Fruit fly (Drosophila melanogaster) whole organism, embryonic: ENCODE measurements around the gene CG9702.
A peak's percentile ranks its signal among the peaks of the same experiment; 100 is the strongest.

Experiments used
- Bgb ChIP-seq: fragments of 200-800 bp; sonication (Bioruptor generic); IDR thresholded peaks from 2 replicates; pipeline ENCODE4 v1.3.6; 2022; ENCODE audit warnings: missing biosample characterization, missing genetic modification characterization; ENCODE audit not compliant: partially characterized antibody
- CG10366 ChIP-seq: fragments of 200-800 bp; sonication (Bioruptor generic); IDR thresholded peaks from 2 replicates; pipeline ENCODE4 v1.3.6; 2022; ENCODE audit warnings: missing biosample characterization, missing genetic modification characterization
- CG11247 ChIP-seq: fragments of 200-800 bp; sonication (Bioruptor generic); IDR thresholded peaks from 2 replicates; pipeline ENCODE4 v1.3.6; 2022; ENCODE audit warnings: missing biosample characterization, missing genetic modification characterization
- CG12219 ChIP-seq: fragments of 200-800 bp; sonication (Bioruptor generic); optimal IDR thresholded peaks from 3 replicates; lab custom pipeline; 2018; ENCODE audit warnings: missing biosample characterization, mild to moderate bottlenecking, missing genetic modification characterization
- CG17186 ChIP-seq: fragments of 200-800 bp; sonication (Bioruptor generic); optimal IDR thresholded peaks from 3 replicates; lab custom pipeline; 2017; ENCODE audit warnings: missing biosample characterization, missing genetic modification reagents, missing genetic modification characterization
- CG17612 ChIP-seq: fragments of 200-800 bp; sonication (Bioruptor generic); IDR thresholded peaks from 2 replicates; pipeline ENCODE4 v1.3.6; 2022; ENCODE audit warnings: missing biosample characterization, missing genetic modification characterization
- CG18599 ChIP-seq: fragments of 200-800 bp; sonication (Bioruptor generic); optimal IDR thresholded peaks from 3 replicates; lab custom pipeline; 2017; ENCODE audit warnings: missing biosample characterization, missing genetic modification characterization, mild to moderate bottlenecking, moderate library complexity, missing genetic modification reagents
- CG2129 ChIP-seq: fragments of 200-800 bp; sonication (Bioruptor generic); IDR thresholded peaks from 2 replicates; pipeline ENCODE4 v1.3.6; 2022; ENCODE audit warnings: missing biosample characterization, missing genetic modification characterization; ENCODE audit not compliant: partially characterized antibody
- CG2199 ChIP-seq: fragments of 200-800 bp; sonication (Bioruptor generic); IDR thresholded peaks from 3 replicates; pipeline ENCODE4 v1.3.6; 2022; ENCODE audit warnings: missing biosample characterization, missing genetic modification characterization
- CG30431 ChIP-seq: fragments of 200-800 bp; sonication (Bioruptor generic); optimal IDR thresholded peaks from 2 replicates; lab custom pipeline; 2017; ENCODE audit warnings: missing biosample characterization, missing genetic modification characterization
- CG31388 ChIP-seq: fragments of 200-800 bp; sonication (Bioruptor generic); optimal IDR thresholded peaks from 2 replicates; lab custom pipeline; 2016; ENCODE audit warnings: missing biosample characterization, missing genetic modification characterization
- CG31441 ChIP-seq: fragments of 200-800 bp; sonication (Bioruptor generic); IDR thresholded peaks from 2 replicates; pipeline ENCODE4 v1.3.6; 2022; ENCODE audit warnings: missing biosample characterization, missing genetic modification characterization
- CG32767 ChIP-seq: fragments of 200-800 bp; sonication (Bioruptor generic); IDR thresholded peaks from 2 replicates; pipeline ENCODE4 v1.3.6; 2022; ENCODE audit warnings: missing biosample characterization, missing genetic modification characterization
- CG4282 ChIP-seq: fragments of 200-800 bp; sonication (Bioruptor generic); optimal IDR thresholded peaks from 2 replicates; lab custom pipeline; 2016; ENCODE audit warnings: missing biosample characterization, missing genetic modification characterization
- CG43689 ChIP-seq: fragments of 200-800 bp; sonication (Bioruptor generic); IDR thresholded peaks from 2 replicates; pipeline ENCODE4 v1.3.6; 2022; ENCODE audit warnings: missing biosample characterization, missing genetic modification characterization
- CG6683 ChIP-seq: fragments of 200-800 bp; sonication (Bioruptor generic); optimal IDR thresholded peaks from 2 replicates; lab custom pipeline; 2017; ENCODE audit warnings: missing biosample characterization, mild to moderate bottlenecking, missing genetic modification characterization, missing genetic modification reagents
- CG7271 ChIP-seq: fragments of 200-800 bp; sonication (Bioruptor generic); optimal IDR thresholded peaks from 2 replicates; lab custom pipeline; 2018; ENCODE audit warnings: missing biosample characterization, mild to moderate bottlenecking, missing genetic modification characterization, moderate library complexity
- CG7372 ChIP-seq: fragments of 200-800 bp; sonication (Bioruptor generic); IDR thresholded peaks from 2 replicates; pipeline ENCODE4 v1.3.6; 2022; ENCODE audit warnings: missing biosample characterization, missing genetic modification characterization
- CG8281 ChIP-seq: fragments of 200-800 bp; sonication (Bioruptor generic); optimal IDR thresholded peaks from 2 replicates; lab custom pipeline; 2018; ENCODE audit warnings: missing biosample characterization, mild to moderate bottlenecking, missing genetic modification characterization, moderate library complexity
- CG9609 ChIP-seq: fragments of 200-800 bp; sonication (Bioruptor generic); optimal IDR thresholded peaks from 3 replicates; lab custom pipeline; 2016; ENCODE audit warnings: missing biosample characterization, missing genetic modification characterization
- D ChIP-seq, 2 experiments: fragments of 200-800 bp in 1 of 2; fragments of >200 bp in 1 of 2; sonication (Bioruptor generic) in 1 of 2; optimal IDR thresholded peaks; 2 replicates in 1 of 2; 3 replicates in 1 of 2; lab custom pipeline; 2017; ENCODE audit warnings: mild to moderate bottlenecking in 1 of 2, missing biosample characterization in 1 of 2, missing genetic modification characterization in 1 of 2, missing genetic modification reagents in 1 of 2
- Dek ChIP-seq: fragments of 200-800 bp; sonication (Bioruptor generic); optimal IDR thresholded peaks from 3 replicates; lab custom pipeline; 2019; ENCODE audit warnings: missing biosample characterization, mild to moderate bottlenecking, missing genetic modification characterization, moderate library complexity
- Dref ChIP-seq: fragments of 200-800 bp; sonication (Bioruptor generic); IDR thresholded peaks from 2 replicates; pipeline ENCODE4 v1.3.6; 2022; ENCODE audit warnings: missing biosample characterization, missing genetic modification characterization
- MBD-R2 ChIP-seq: fragments of 200-800 bp; sonication (Bioruptor generic); IDR thresholded peaks from 2 replicates; pipeline ENCODE4 v1.3.6; 2022; ENCODE audit warnings: missing biosample characterization, missing genetic modification characterization
- Med ChIP-seq: fragments of 200-800 bp; sonication (Bioruptor generic); peaks from one replicate; lab custom pipeline; 2016; ENCODE audit warnings: missing biosample characterization, missing genetic modification characterization, mild to moderate bottlenecking, inconsistent platforms, moderate library complexity
- Myb ChIP-seq: fragments of 200-800 bp; sonication (Bioruptor generic); optimal IDR thresholded peaks from 2 replicates; lab custom pipeline; 2016; ENCODE audit warnings: missing biosample characterization, missing genetic modification characterization
- NfI ChIP-seq: fragments of 200-800 bp; sonication (Bioruptor generic); optimal IDR thresholded peaks from 3 replicates; lab custom pipeline; 2018; ENCODE audit warnings: missing biosample characterization, mild to moderate bottlenecking, missing genetic modification characterization, moderate library complexity
- Rfx ChIP-seq: fragments of 200-800 bp; sonication (Bioruptor generic); IDR thresholded peaks from 2 replicates; pipeline ENCODE4 v1.3.6; 2022; ENCODE audit warnings: missing biosample characterization, missing genetic modification characterization
- Sry-β ChIP-seq: fragments of 200-800 bp; sonication (Bioruptor generic); optimal IDR thresholded peaks from 2 replicates; lab custom pipeline; 2018; ENCODE audit warnings: missing biosample characterization, mild to moderate bottlenecking, missing genetic modification characterization, moderate library complexity
- bbx ChIP-seq: fragments of 200-800 bp; sonication (Bioruptor generic); IDR thresholded peaks from 2 replicates; pipeline ENCODE4 v1.3.6; 2022; ENCODE audit warnings: missing biosample characterization, missing genetic modification characterization; ENCODE audit not compliant: partially characterized antibody
- bowl ChIP-seq: fragments of 200-800 bp; sonication (Bioruptor generic); IDR thresholded peaks from 2 replicates; pipeline ENCODE4 v1.3.6; 2022; ENCODE audit warnings: missing biosample characterization, missing genetic modification characterization
- chm ChIP-seq: fragments of 200-800 bp; sonication (Bioruptor generic); IDR thresholded peaks from 2 replicates; pipeline ENCODE4 v1.3.6; 2022; ENCODE audit warnings: missing biosample characterization, missing genetic modification characterization
- dati ChIP-seq: fragments of 200-800 bp; sonication (Bioruptor generic); IDR thresholded peaks from 2 replicates; pipeline ENCODE4 v1.3.6; 2022; ENCODE audit warnings: missing biosample characterization, missing genetic modification characterization
- disco-r ChIP-seq: fragments of 200-800 bp; sonication (Bioruptor generic); optimal IDR thresholded peaks from 2 replicates; lab custom pipeline; 2016; ENCODE audit warnings: missing biosample characterization, missing genetic modification characterization
- grn ChIP-seq: fragments of 200-800 bp; sonication (Bioruptor generic); optimal IDR thresholded peaks from 3 replicates; lab custom pipeline; 2017; ENCODE audit warnings: missing biosample characterization, missing genetic modification characterization
- kni ChIP-seq: fragments of 200-800 bp; sonication (Bioruptor generic); optimal IDR thresholded peaks from 3 replicates; lab custom pipeline; 2017; ENCODE audit warnings: mild to moderate bottlenecking, missing biosample characterization, missing genetic modification reagents, missing genetic modification characterization
- lbe ChIP-seq: fragments of 200-800 bp; sonication (Bioruptor generic); optimal IDR thresholded peaks from 2 replicates; lab custom pipeline; 2016; ENCODE audit warnings: missing biosample characterization, mild to moderate bottlenecking, missing genetic modification characterization
- nerfin-2 ChIP-seq: fragments of 200-800 bp; sonication (Bioruptor generic); IDR thresholded peaks from 2 replicates; pipeline ENCODE4 v1.3.6; 2022; ENCODE audit warnings: missing biosample characterization, missing genetic modification characterization; ENCODE audit not compliant: partially characterized antibody
- pros ChIP-seq: fragments of 200-800 bp; sonication (Bioruptor generic); optimal IDR thresholded peaks from 3 replicates; lab custom pipeline; 2019; ENCODE audit warnings: missing biosample characterization, mild to moderate bottlenecking, missing genetic modification characterization, moderate library complexity
- psq ChIP-seq: fragments of 200-800 bp; sonication (Bioruptor generic); optimal IDR thresholded peaks from 2 replicates; lab custom pipeline; 2017; ENCODE audit warnings: missing biosample characterization, missing genetic modification characterization
- ro ChIP-seq: fragments of 200-800 bp; sonication (Bioruptor generic); IDR thresholded peaks from 2 replicates; pipeline ENCODE4 v1.3.6; 2022; ENCODE audit warnings: missing biosample characterization, missing genetic modification characterization
- salm ChIP-seq: fragments of 200-800 bp; sonication (Bioruptor generic); optimal IDR thresholded peaks from 2 replicates; lab custom pipeline; 2018; ENCODE audit warnings: missing biosample characterization, mild to moderate bottlenecking, missing genetic modification characterization
- so ChIP-seq: fragments of 200-800 bp; sonication (Bioruptor generic); IDR thresholded peaks from 3 replicates; pipeline ENCODE4 v1.3.6; 2022; ENCODE audit warnings: missing biosample characterization, missing genetic modification characterization
- sqz ChIP-seq: fragments of 200-800 bp; sonication (Bioruptor generic); optimal IDR thresholded peaks from 3 replicates; lab custom pipeline; 2018; ENCODE audit warnings: missing biosample characterization, mild to moderate bottlenecking, missing genetic modification characterization
- tgo ChIP-seq: fragments of 200-800 bp; sonication (Bioruptor generic); IDR thresholded peaks from 3 replicates; pipeline ENCODE4 v1.3.6; 2022; ENCODE audit warnings: missing biosample characterization, missing genetic modification characterization
- tna ChIP-seq: fragments of 200-800 bp; sonication (Bioruptor generic); IDR thresholded peaks from 2 replicates; pipeline ENCODE4 v1.3.6; 2022; ENCODE audit warnings: missing biosample characterization, missing genetic modification characterization; ENCODE audit not compliant: partially characterized antibody
- zfh2 ChIP-seq: fragments of 200-800 bp; sonication (Bioruptor generic); optimal IDR thresholded peaks from 2 replicates; lab custom pipeline; 2016; ENCODE audit warnings: missing biosample characterization, missing genetic modification characterization

CG9702 gene

DNA sequence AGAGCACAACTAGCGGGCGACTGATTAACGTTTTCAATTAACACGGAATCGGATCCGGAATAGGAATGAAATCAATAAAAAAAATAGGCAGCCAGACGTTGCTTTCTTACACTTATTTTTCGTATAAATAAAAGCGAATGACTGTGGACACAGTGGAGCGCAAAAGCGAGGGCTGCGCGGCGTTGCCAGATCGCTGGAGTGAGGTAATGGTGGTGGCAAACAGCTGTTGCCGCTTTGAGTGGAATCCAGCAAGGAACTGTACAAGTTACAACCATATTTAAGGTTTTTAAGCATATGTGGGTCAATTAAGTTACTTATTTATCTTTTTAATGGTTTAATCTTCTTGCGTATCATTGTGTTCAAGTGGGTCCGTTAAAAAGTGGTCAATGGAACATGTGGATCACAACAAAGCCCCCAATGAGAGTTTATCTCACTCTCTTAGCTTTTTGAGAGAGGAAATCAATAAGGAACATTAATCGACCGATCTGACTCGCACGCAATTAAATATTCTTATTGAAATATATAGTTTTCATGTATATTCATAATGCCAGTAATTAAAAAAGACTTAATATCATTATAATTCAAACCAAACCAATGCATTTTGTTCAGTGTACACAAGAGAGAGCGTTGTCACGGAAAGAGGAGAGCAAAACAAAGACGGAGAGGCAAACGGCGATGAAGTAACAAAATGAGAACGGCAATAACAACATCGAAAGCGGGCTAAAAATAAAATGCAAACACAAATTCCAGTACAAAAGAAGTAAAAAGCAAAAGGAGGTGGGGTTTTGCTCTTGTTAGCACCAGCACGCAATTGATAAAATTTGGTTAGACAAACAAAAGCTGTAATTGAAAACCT, 21.2 kb downstream of the CG9702 start (continued):
- TF ChIP-seq CG32767 (GFP tag; lab: Robert Waterston, UW): peak; percentile 89
- no peak for TF ChIP-seq nerfin-2 (GFP tag; lab: Robert Waterston, UW)
- TF ChIP-seq ro (GFP tag; lab: Robert Waterston, UW): peak; percentile 73
- TF ChIP-seq pros (GFP tag; lab: Kevin White, UChicago): no peak
- TF ChIP-seq Dek (tag; lab: Kevin White, UChicago): peak; percentile 88
- no peak for TF ChIP-seq D (optimal IDR thresholded peaks at IDR 0.05; lab: Kevin White, UChicago)
- peak; percentile 88 for TF ChIP-seq D (GFP tag; optimal IDR thresholded peaks at IDR 0.05; lab: Kevin White, UChicago)
- peak; percentile 68; the same call in 1 of the 2 replicates for TF ChIP-seq MBD-R2
- TF ChIP-seq CG7271 (tag; lab: Kevin White, UChicago): peak; percentile 24
- TF ChIP-seq tna: no peak
- peak; percentile 89 for TF ChIP-seq NfI (GFP tag; lab: Kevin White, UChicago)
- peak; percentile 97 for TF ChIP-seq chm (GFP tag; lab: Robert Waterston, UW)
- TF ChIP-seq CG31388 (GFP tag; lab: Kevin White, UChicago): peak; percentile 88
- TF ChIP-seq disco-r (GFP tag; lab: Kevin White, UChicago): peak; percentile 76
- peak; percentile 83; the same call in 1 of the 3 replicates for TF ChIP-seq CG2199 (GFP tag; lab: Robert Waterston, UW)
- no peak for TF ChIP-seq Bgb
- peak; percentile 44 for TF ChIP-seq sqz (GFP tag; lab: Kevin White, UChicago)
- TF ChIP-seq bbx (GFP tag; lab: Robert Waterston, UW): 0 out of 2 replicates have a peak, but pooled peaks have one; percentile 45
- TF ChIP-seq CG4282 (GFP tag; lab: Kevin White, UChicago): peak; percentile 54
- TF ChIP-seq CG30431 (GFP tag; lab: Kevin White, UChicago): peak; percentile 76
- peak; percentile 81 for TF ChIP-seq CG9609 (GFP tag; lab: Kevin White, UChicago)
- TF ChIP-seq CG7372 (GFP tag; lab: Robert Waterston, UW): peak; percentile 86
- TF ChIP-seq grn (GFP tag; lab: Kevin White, UChicago): peak; percentile 21
- TF ChIP-seq salm (tag; lab: Kevin White, UChicago): peak; percentile 87
- peak; percentile 81 for TF ChIP-seq CG6683 (GFP tag; lab: Kevin White, UChicago)
- no peak for TF ChIP-seq kni (GFP tag; lab: Kevin White, UChicago)
- TF ChIP-seq Med (GFP tag; lab: Kevin White, UChicago): peak; percentile 96
- TF ChIP-seq CG17612 (GFP tag; lab: Robert Waterston, UW): peak; percentile 83
- peak; percentile 21 for TF ChIP-seq Sry-β (GFP tag; lab: Kevin White, UChicago)
- peak; percentile 9 for TF ChIP-seq CG17186
- no peak for TF ChIP-seq CG2129
- peak; percentile 67 for TF ChIP-seq Myb
- TF ChIP-seq psq: peak; percentile 87
- TF ChIP-seq CG12219: peak; percentile 90
- TF ChIP-seq dati (GFP tag; lab: Robert Waterston, UW): peak; percentile 77
- TF ChIP-seq CG8281: peak; percentile 63
- peak; percentile 85 for TF ChIP-seq CG31441 (GFP tag; lab: Robert Waterston, UW)
- TF ChIP-seq zfh2 (GFP tag; lab: Kevin White, UChicago): peak; percentile 82
- peak; percentile 92 for TF ChIP-seq lbe (GFP tag; lab: Kevin White, UChicago)
- TF ChIP-seq Dref (GFP tag; lab: Robert Waterston, UW): no peak
- peak; percentile 91 for TF ChIP-seq CG11247 (GFP tag; lab: Robert Waterston, UW)
- TF ChIP-seq tgo (GFP tag; lab: Robert Waterston, UW): peak; percentile 95
- TF ChIP-seq Rfx (GFP tag; lab: Robert Waterston, UW): peak; percentile 95
- peak; percentile 96 for TF ChIP-seq so (GFP tag; lab: Robert Waterston, UW)
- TF ChIP-seq CG18599 (GFP tag; lab: Kevin White, UChicago): peak; percentile 94
- peak; percentile 93 for TF ChIP-seq CG10366 (GFP tag; lab: Robert Waterston, UW)
- peak; percentile 91 for TF ChIP-seq CG43689 (GFP tag; lab: Robert Waterston, UW)
- TF ChIP-seq bowl (GFP tag; lab: Robert Waterston, UW): peak; percentile 92
